Worm (Caenorhabditis elegans) whole organism, midembryonic: ENCODE data around the gene ceh-81.

Experiments used
- T22C8.4 ChIP-seq: fragments of 200-800 bp; sonication (Bioruptor generic); IDR thresholded peaks from 2 replicates; pipeline ENCODE4 v1.3.6; 2022; ENCODE audit warnings: missing genetic modification characterization, missing compliant biosample characterization
- ref-1 ChIP-seq: fragments of 200-800 bp; sonication (Bioruptor generic); conservative IDR thresholded peaks from 2 replicates; pipeline ENCODE4 v1.3.6; 2022; ENCODE audit warnings: missing genetic modification reagents, missing genetic modification characterization, missing compliant biosample characterization
- ztf-29 ChIP-seq: fragments of 200-800 bp; sonication (Bioruptor generic); IDR thresholded peaks from 2 replicates; pipeline ENCODE4 v1.3.6; 2022; ENCODE audit warnings: missing genetic modification reagents, missing genetic modification characterization, missing compliant biosample characterization

ce11 chrII:1725735-1726134, 4.5 kb upstream of the ceh-81 start, which contains the start of gene F45C12.17:
- TF ChIP-seq ref-1 (GFP tag; lab: Robert Waterston, UW) (no peak), ztf-29 (no peak), T22C8.4 (no peak)
